Worm (Caenorhabditis elegans): Measurements from ENCODE around the gene T23F2.5.

- TF ChIP-seq unc-62 (GFP tag; optimal IDR thresholded peaks at IDR 0.05) = no peak
- no peak for TF ChIP-seq Y56A3A.18 (GFP tag; IDR thresholded peaks at IDR 0.05)
- TF ChIP-seq nhr-80 (tag; optimal IDR thresholded peaks at IDR 0.05) = no peak
- no peak for TF ChIP-seq let-607 (tag; optimal IDR thresholded peaks at IDR 0.05)
- TF ChIP-seq ama-1 (optimal IDR thresholded peaks at IDR 0.05) = no peak
- TF ChIP-seq ama-1 (GFP tag; optimal IDR thresholded peaks at IDR 0.05) = no peak
- no peak for TF ChIP-seq K11D2.4 (GFP tag; IDR thresholded peaks at IDR 0.05)
- no peak for TF ChIP-seq hmg-1.2 (GFP tag; IDR thresholded peaks at IDR 0.05)
- no peak for TF ChIP-seq B0261.1 (tag; optimal IDR thresholded peaks at IDR 0.05)
- no peak for TF ChIP-seq rcor-1 (GFP tag; IDR thresholded peaks at IDR 0.05)
- no peak for TF ChIP-seq snpc-4 (GFP tag; optimal IDR thresholded peaks at IDR 0.05)
- no peak for TF ChIP-seq snpc-4 (tag; optimal IDR thresholded peaks at IDR 0.05)
- TF ChIP-seq B0336.3 (GFP tag; IDR thresholded peaks at IDR 0.05) = no peak
- TF ChIP-seq B0019.2 (GFP tag; conservative IDR thresholded peaks at IDR 0.05) = no peak
- TF ChIP-seq aptf-3 (GFP tag; IDR thresholded peaks at IDR 0.05) = no peak
Measured at ce11 chrX:5492820-5493382, 24.1 kb downstream of the T23F2.5 start, which contains the start of the genes bus-8A and bus-8B.
